Fruit fly (Drosophila melanogaster): ENCODE results near the gene Mnt.

Mnt gene

dm6 chrX:3740319-3740718 is 68.7 kb downstream of the Mnt start (continued):
- TF ChIP-seq slou (GFP tag; optimal IDR thresholded peaks at IDR 0.05) (no peak), Meics (GFP tag; optimal IDR thresholded peaks at IDR 0.05) (peak; percentile 30), Dfd (GFP tag; optimal IDR thresholded peaks at IDR 0.05) (no peak), en (GFP tag; optimal IDR thresholded peaks at IDR 0.05) (no peak), salm (tag; optimal IDR thresholded peaks at IDR 0.05) (no peak), gcm2 (GFP tag; optimal IDR thresholded peaks at IDR 0.05) (no peak), CG10274 (GFP tag; optimal IDR thresholded peaks at IDR 0.05) (no peak), CG43689 (GFP tag; IDR thresholded peaks at IDR 0.05) (no peak), CG1602 (GFP tag; optimal IDR thresholded peaks at IDR 0.05) (no peak), CG7357 (GFP tag; IDR thresholded peaks at IDR 0.05) (no peak), Med (GFP tag) (no peak), TFAM (GFP tag; optimal IDR thresholded peaks at IDR 0.05) (no peak), phol (tag; optimal IDR thresholded peaks at IDR 0.05) (peak; percentile 64), NFAT (GFP tag; IDR thresholded peaks at IDR 0.05) (no peak), kni (GFP tag; optimal IDR thresholded peaks at IDR 0.05) (no peak), wor (GFP tag; IDR thresholded peaks at IDR 0.05) (no peak), tx (GFP tag; optimal IDR thresholded peaks at IDR 0.05) (no peak), CG31388 (GFP tag; optimal IDR thresholded peaks at IDR 0.05) (no peak), CG18476 (GFP tag; optimal IDR thresholded peaks at IDR 0.05) (no peak), Ssrp (tag; optimal IDR thresholded peaks at IDR 0.05) (peak; percentile 46), Hmr (GFP tag; optimal IDR thresholded peaks at IDR 0.05) (no peak), CG2889 (GFP tag; IDR thresholded peaks at IDR 0.05) (no peak), Hsf (GFP tag; optimal IDR thresholded peaks at IDR 0.05) (peak; percentile 17), hkb (optimal IDR thresholded peaks at IDR 0.05) (no peak), hkb (GFP tag; IDR thresholded peaks at IDR 0.05) (peak; percentile 20; the same call in 1 of the 2 replicates), CG2202 (tag; optimal IDR thresholded peaks at IDR 0.05) (no peak), BtbVII (GFP tag; optimal IDR thresholded peaks at IDR 0.05) (no peak), lola (GFP tag; optimal IDR thresholded peaks at IDR 0.05) (no peak), CG15601 (tag; optimal IDR thresholded peaks at IDR 0.05) (no peak), CG32772 (GFP tag; IDR thresholded peaks at IDR 0.05) (no peak), Dip3 (GFP tag; optimal IDR thresholded peaks at IDR 0.05) (no peak), CG2875 (GFP tag; optimal IDR thresholded peaks at IDR 0.05) (peak; percentile 22), vvl (GFP tag; IDR thresholded peaks at IDR 0.05) (no peak), pfk (GFP tag; optimal IDR thresholded peaks at IDR 0.05) (no peak), mam (GFP tag; optimal IDR thresholded peaks at IDR 0.05) (no peak), C15 (GFP tag; IDR thresholded peaks at IDR 0.05) (no peak), CG14441 (GFP tag; IDR thresholded peaks at IDR 0.05) (0 out of 2 replicates have a peak, but pooled peaks have one; percentile 22), Sox100B (GFP tag; optimal IDR thresholded peaks at IDR 0.05) (peak; percentile 7), CG6689 (GFP tag; IDR thresholded peaks at IDR 0.05) (no peak), CG3995 (GFP tag; optimal IDR thresholded peaks at IDR 0.05) (no peak), her (GFP tag; optimal IDR thresholded peaks at IDR 0.05) (no peak), CG33213 (GFP tag; optimal IDR thresholded peaks at IDR 0.05) (no peak), az2 (GFP tag; optimal IDR thresholded peaks at IDR 0.05) (no peak), ERR (GFP tag; optimal IDR thresholded peaks at IDR 0.05) (no peak), CG17568 (GFP tag; optimal IDR thresholded peaks at IDR 0.05) (no peak), grau (tag; optimal IDR thresholded peaks at IDR 0.05) (peak; percentile 38), CG16813 (GFP tag; IDR thresholded peaks at IDR 0.05; ENCODE audit: partially characterized antibody) (no peak), sisA (GFP tag; IDR thresholded peaks at IDR 0.05) (0 out of 2 replicates have a peak, but pooled peaks have one; percentile 20), sim (GFP tag; IDR thresholded peaks at IDR 0.05) (no peak), toy (GFP tag; IDR thresholded peaks at IDR 0.05) (no peak), Gug (GFP tag; IDR thresholded peaks at IDR 0.05) (no peak), sc (optimal IDR thresholded peaks at IDR 0.05) (no peak), sc (GFP tag; optimal IDR thresholded peaks at IDR 0.05) (peak; percentile 20)
